Fruit fly (Drosophila melanogaster): ENCODE data around the gene CG42831.

The CG42831 gene

dm6 chr3L:10827348-10827747 is 12.7 kb downstream of the CG42831 start (continued):
- TF ChIP-seq Dref (GFP tag; IDR thresholded peaks at IDR 0.05), result no peak
- TF ChIP-seq hkb (optimal IDR thresholded peaks at IDR 0.05), result no peak
- TF ChIP-seq hkb (GFP tag; IDR thresholded peaks at IDR 0.05), result no peak
- no peak for TF ChIP-seq Abd-B (GFP tag; optimal IDR thresholded peaks at IDR 0.05)
- TF ChIP-seq C15 (GFP tag; IDR thresholded peaks at IDR 0.05), result no peak
- no peak for TF ChIP-seq CG13624 (GFP tag; optimal IDR thresholded peaks at IDR 0.05)
- TF ChIP-seq pan (optimal IDR thresholded peaks at IDR 0.05), result no peak
- no peak for TF ChIP-seq pan (GFP tag; optimal IDR thresholded peaks at IDR 0.05 in 1 of 2, IDR thresholded peaks at IDR 0.05 in 1 of 2)
- peak; percentile 18 for TF ChIP-seq Ssrp (tag; optimal IDR thresholded peaks at IDR 0.05)
- no peak for TF ChIP-seq br (optimal IDR thresholded peaks at IDR 0.05)
- no peak for TF ChIP-seq Mrtf (GFP tag; IDR thresholded peaks at IDR 0.05)
- no peak for TF ChIP-seq CG8944 (GFP tag; optimal IDR thresholded peaks at IDR 0.05)
- TF ChIP-seq Sry-β (GFP tag; optimal IDR thresholded peaks at IDR 0.05), result no peak
- no peak for TF ChIP-seq ftz-f1 (GFP tag; optimal IDR thresholded peaks at IDR 0.05)
- TF ChIP-seq dmrt11E (tag; optimal IDR thresholded peaks at IDR 0.05), result no peak
- no peak for TF ChIP-seq CG15073 (GFP tag; optimal IDR thresholded peaks at IDR 0.05)
- no peak for TF ChIP-seq CG4730 (GFP tag; IDR thresholded peaks at IDR 0.05)
- TF ChIP-seq ewg (GFP tag; optimal IDR thresholded peaks at IDR 0.05), result no peak
- no peak for TF ChIP-seq CG1647 (GFP tag; optimal IDR thresholded peaks at IDR 0.05)
- TF ChIP-seq schlank (tag; optimal IDR thresholded peaks at IDR 0.05), result no peak
- TF ChIP-seq unc-4 (GFP tag; IDR thresholded peaks at IDR 0.05; ENCODE audit: partially characterized antibody), result no peak
- TF ChIP-seq HLH4C (GFP tag; IDR thresholded peaks at IDR 0.05; ENCODE audit: partially characterized antibody), result no peak
- no peak for TF ChIP-seq abd-A (tag; optimal IDR thresholded peaks at IDR 0.05)
- no peak for TF ChIP-seq danr (GFP tag; IDR thresholded peaks at IDR 0.05)
- TF ChIP-seq CG34224 (GFP tag; IDR thresholded peaks at IDR 0.05; ENCODE audit: partially characterized antibody), result no peak
- TF ChIP-seq CG18764 (GFP tag; optimal IDR thresholded peaks at IDR 0.05), result no peak
- no peak for TF ChIP-seq CG11093 (GFP tag; IDR thresholded peaks at IDR 0.05)
- no peak for TF ChIP-seq insv (GFP tag; optimal IDR thresholded peaks at IDR 0.05)
- TF ChIP-seq tin (GFP tag; optimal IDR thresholded peaks at IDR 0.05), result no peak
- TF ChIP-seq ap (GFP tag; IDR thresholded peaks at IDR 0.05), result no peak
- no peak for TF ChIP-seq CTCF (GFP tag; optimal IDR thresholded peaks at IDR 0.05)
- no peak for TF ChIP-seq Nf-YA (GFP tag; IDR thresholded peaks at IDR 0.05)
- TF ChIP-seq onecut (GFP tag; IDR thresholded peaks at IDR 0.05), result no peak
- TF ChIP-seq Eip74EF (GFP tag; optimal IDR thresholded peaks at IDR 0.05), result peak in 1 of 2 experiments; percentile 21
- TF ChIP-seq cas (GFP tag; IDR thresholded peaks at IDR 0.05), result no peak
- TF ChIP-seq rib (GFP tag; IDR thresholded peaks at IDR 0.05), result no peak
- no peak for TF ChIP-seq slou (GFP tag; optimal IDR thresholded peaks at IDR 0.05)
- TF ChIP-seq Dip3 (GFP tag; optimal IDR thresholded peaks at IDR 0.05), result no peak
- no peak for TF ChIP-seq CG1832 (GFP tag; optimal IDR thresholded peaks at IDR 0.05)
- TF ChIP-seq E2f2 (GFP tag; IDR thresholded peaks at IDR 0.05), result no peak
- TF ChIP-seq kni (GFP tag; optimal IDR thresholded peaks at IDR 0.05), result no peak
- TF ChIP-seq Camta (GFP tag; optimal IDR thresholded peaks at IDR 0.05), result no peak
- no peak for TF ChIP-seq aop (GFP tag; IDR thresholded peaks at IDR 0.05)
- TF ChIP-seq sisA (GFP tag; IDR thresholded peaks at IDR 0.05), result no peak
- TF ChIP-seq croc (GFP tag; conservative IDR thresholded peaks at IDR 0.05), result no peak
- no peak for TF ChIP-seq CG12219 (GFP tag; optimal IDR thresholded peaks at IDR 0.05)
- TF ChIP-seq CG31224 (GFP tag; IDR thresholded peaks at IDR 0.05), result no peak
- TF ChIP-seq ATbp (GFP tag; optimal IDR thresholded peaks at IDR 0.05), result no peak
- no peak for TF ChIP-seq zfh2 (GFP tag; optimal IDR thresholded peaks at IDR 0.05)
- TF ChIP-seq vnd (GFP tag; IDR thresholded peaks at IDR 0.05; ENCODE audit: partially characterized antibody), result no peak
- TF ChIP-seq Drgx (GFP tag; IDR thresholded peaks at IDR 0.05), result no peak
- no peak for TF ChIP-seq Dek (tag; optimal IDR thresholded peaks at IDR 0.05)
- no peak for TF ChIP-seq eyg (GFP tag; optimal IDR thresholded peaks at IDR 0.05)
- no peak for TF ChIP-seq oc (tag; optimal IDR thresholded peaks at IDR 0.05)

All from whole organism, embryonic.